Fruit fly (Drosophila melanogaster): ENCODE results near the gene Argk1.
A peak's percentile ranks its signal among the peaks of the same experiment; 100 is the strongest.

Argk1 gene

dm6 chr3L:9013745-9014144, 52.1 kb downstream of the Argk1 start:
- no peak for TF ChIP-seq Eip78C (GFP tag)
- TF ChIP-seq dac (GFP tag; optimal IDR thresholded peaks at IDR 0.05), result no peak
- no peak for TF ChIP-seq CG16779 (tag; optimal IDR thresholded peaks at IDR 0.05)
- no peak for TF ChIP-seq Blimp-1 (GFP tag; optimal IDR thresholded peaks at IDR 0.05)
- TF ChIP-seq CG3032 (tag; optimal IDR thresholded peaks at IDR 0.05), result no peak
- no peak for TF ChIP-seq CG11762 (GFP tag; optimal IDR thresholded peaks at IDR 0.05; ENCODE audit: insufficient read depth)
- TF ChIP-seq fd85E (GFP tag; optimal IDR thresholded peaks at IDR 0.05), result no peak
- TF ChIP-seq esn (GFP tag; optimal IDR thresholded peaks at IDR 0.05), result no peak
- no peak for TF ChIP-seq net (GFP tag; optimal IDR thresholded peaks at IDR 0.05)
- no peak for TF ChIP-seq CG31627 (GFP tag; optimal IDR thresholded peaks at IDR 0.05)
- no peak for TF ChIP-seq pdm3 (GFP tag; optimal IDR thresholded peaks at IDR 0.05)
- TF ChIP-seq spab (GFP tag; optimal IDR thresholded peaks at IDR 0.05), result no peak
- no peak for TF ChIP-seq topi (GFP tag; optimal IDR thresholded peaks at IDR 0.05)
- no peak for TF ChIP-seq OdsH (GFP tag; optimal IDR thresholded peaks at IDR 0.05)
- no peak for TF ChIP-seq CG8319 (GFP tag; optimal IDR thresholded peaks at IDR 0.05)
- TF ChIP-seq dsx (GFP tag; optimal IDR thresholded peaks at IDR 0.05; ENCODE audit: poor library complexity, severe bottlenecking), result no peak
- no peak for TF ChIP-seq Ets96B (tag; optimal IDR thresholded peaks at IDR 0.05)
- TF ChIP-seq salr (GFP tag; optimal IDR thresholded peaks at IDR 0.05), result no peak
- TF ChIP-seq Sox102F (GFP tag; optimal IDR thresholded peaks at IDR 0.05), result no peak
- no peak for TF ChIP-seq CG4318 (GFP tag; optimal IDR thresholded peaks at IDR 0.05)

DNA sequence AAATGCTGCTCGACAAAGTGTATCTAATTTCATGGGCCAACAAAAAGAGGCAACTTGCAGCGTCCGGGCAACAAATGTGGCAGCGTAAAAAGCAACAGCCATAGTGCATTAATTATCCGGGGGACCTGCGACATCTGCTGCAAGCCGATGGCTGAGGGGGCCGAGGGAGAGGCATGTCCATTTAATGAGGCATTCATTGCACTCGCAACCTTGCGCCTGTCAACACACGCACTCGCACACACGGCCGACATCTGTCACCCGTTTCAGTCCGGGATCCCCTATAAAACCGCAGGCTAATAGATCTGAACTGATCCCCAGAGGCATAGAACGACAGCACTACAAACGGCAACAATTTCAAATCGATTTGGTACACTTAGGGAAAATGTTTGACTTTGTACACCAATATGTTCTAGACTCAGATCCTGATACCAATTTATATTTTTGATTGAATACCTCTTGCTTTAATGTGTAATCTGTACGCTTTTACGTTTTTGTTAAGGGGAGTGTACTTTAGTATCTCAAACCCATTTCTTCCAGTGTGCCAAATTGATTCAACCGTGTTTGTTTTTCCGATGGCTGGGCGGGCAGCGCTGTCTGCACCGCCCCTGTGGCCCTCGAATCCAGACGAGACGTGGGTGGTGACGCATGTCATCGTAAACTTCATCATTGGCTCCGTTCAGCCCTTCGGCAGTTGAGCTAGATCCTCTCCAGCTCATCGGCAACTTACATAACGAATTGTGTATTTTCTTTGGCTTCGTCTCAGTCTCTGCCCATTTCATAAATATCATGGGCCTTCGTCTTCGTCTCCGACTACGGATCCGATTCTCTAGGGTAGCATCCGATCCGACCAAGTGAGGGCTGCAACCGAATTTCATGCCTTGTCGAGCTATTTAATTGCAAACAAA, 54.1 kb downstream of the Argk1 start:
- TF ChIP-seq fd59A (GFP tag; optimal IDR thresholded peaks at IDR 0.05) (no peak), Sox14 (GFP tag; optimal IDR thresholded peaks at IDR 0.05) (no peak), CG10669 (GFP tag; optimal IDR thresholded peaks at IDR 0.05) (peak; percentile 18), Eip75B (GFP tag; optimal IDR thresholded peaks at IDR 0.05) (peak; percentile 16), CG32006 (GFP tag; optimal IDR thresholded peaks at IDR 0.05) (no peak), Ets96B (tag; optimal IDR thresholded peaks at IDR 0.05) (peak; percentile 6), CG3919 (GFP tag; optimal IDR thresholded peaks at IDR 0.05) (peak; percentile 21), CG6276 (GFP tag; optimal IDR thresholded peaks at IDR 0.05) (no peak), cyc (GFP tag; optimal IDR thresholded peaks at IDR 0.05) (no peak), Sox15 (GFP tag; optimal IDR thresholded peaks at IDR 0.05) (no peak), CG6792 (GFP tag; optimal IDR thresholded peaks at IDR 0.05) (no peak), CG1621 (tag; optimal IDR thresholded peaks at IDR 0.05) (no peak), svp (GFP tag) (peak; percentile 48), salr (GFP tag; optimal IDR thresholded peaks at IDR 0.05) (no peak), spab (GFP tag; optimal IDR thresholded peaks at IDR 0.05) (peak; percentile 22), CG8632 (GFP tag; optimal IDR thresholded peaks at IDR 0.05) (no peak), Hr38 (GFP tag; optimal IDR thresholded peaks at IDR 0.05) (no peak), CG10631 (GFP tag; optimal IDR thresholded peaks at IDR 0.05) (no peak), Eip78C (GFP tag) (no peak), dsx (GFP tag; optimal IDR thresholded peaks at IDR 0.05; ENCODE audit: poor library complexity, severe bottlenecking) (peak; percentile 12), CG15336 (GFP tag; IDR thresholded peaks at IDR 0.05) (no peak), CG6163 (GFP tag; IDR thresholded peaks at IDR 0.05) (peak; percentile 61), Hr4 (GFP tag; optimal IDR thresholded peaks at IDR 0.05) (no peak), achi (GFP tag; optimal IDR thresholded peaks at IDR 0.05) (no peak), ss (GFP tag; optimal IDR thresholded peaks at IDR 0.05) (no peak), Sox102F (GFP tag; optimal IDR thresholded peaks at IDR 0.05) (no peak), Met (GFP tag; optimal IDR thresholded peaks at IDR 0.05) (no peak), CG34406 (GFP tag; optimal IDR thresholded peaks at IDR 0.05) (no peak), Ets21C (GFP tag; optimal IDR thresholded peaks at IDR 0.05) (no peak), fkh (GFP tag; optimal IDR thresholded peaks at IDR 0.05) (peak; percentile 0), fd85E (GFP tag; optimal IDR thresholded peaks at IDR 0.05) (no peak), Blimp-1 (GFP tag; optimal IDR thresholded peaks at IDR 0.05) (no peak), CG6854 (GFP tag; optimal IDR thresholded peaks at IDR 0.05) (no peak)

Data from whole organism, prepupa.